Worm (Caenorhabditis elegans) whole organism, young adult: ENCODE measurements around the gene gst-34.

Experiments
- B0035.1 ChIP-seq: sonication (generic microtip); optimal IDR thresholded peaks from 2 replicates; lab custom pipeline; 2016; ENCODE audit warnings: missing genetic modification characterization, mild to moderate bottlenecking, missing compliant biosample characterization, missing genotype, missing genetic modification reagents
- B0261.1 ChIP-seq: sonication (generic microtip); optimal IDR thresholded peaks from 2 replicates; lab custom pipeline; 2016; ENCODE audit warnings: mild to moderate bottlenecking, missing genetic modification characterization, moderate library complexity, missing compliant biosample characterization
- F33H1.4 ChIP-seq: fragments of 200-800 bp; sonication (Bioruptor generic); IDR thresholded peaks from 2 replicates; pipeline ENCODE4 v1.3.6; 2022; ENCODE audit warnings: missing genetic modification reagents, missing genetic modification characterization, missing compliant biosample characterization
- F39B2.1 ChIP-seq: fragments of 200-800 bp; sonication (Bioruptor generic); IDR thresholded peaks from 2 replicates; pipeline ENCODE4 v1.3.6; 2022; ENCODE audit warnings: missing genetic modification reagents, missing genetic modification characterization, missing compliant biosample characterization
- F49E8.2 ChIP-seq: sonication (generic microtip); optimal IDR thresholded peaks from 3 replicates; lab custom pipeline; 2017; ENCODE audit warnings: missing genetic modification characterization, mild to moderate bottlenecking, missing compliant biosample characterization, antibody characterized with exemption, moderate library complexity; ENCODE audit not compliant: insufficient read depth
- K12H6.12 ChIP-seq: fragments of 200-800 bp; sonication (Bioruptor generic); optimal IDR thresholded peaks from 2 replicates; lab custom pipeline; 2018; ENCODE audit warnings: mild to moderate bottlenecking, missing genetic modification characterization, missing compliant biosample characterization
- Y53G8AR.9 ChIP-seq: fragments of 200-800 bp; sonication (Bioruptor generic); conservative IDR thresholded peaks from 2 replicates; pipeline ENCODE4 v1.3.6; 2022; ENCODE audit warnings: missing genetic modification reagents, missing genetic modification characterization, missing compliant biosample characterization
- Y56A3A.18 ChIP-seq: fragments of 200-800 bp; sonication (Bioruptor generic); IDR thresholded peaks from 2 replicates; pipeline ENCODE4 v1.3.6; 2022; ENCODE audit warnings: missing genetic modification reagents, missing genetic modification characterization, missing compliant biosample characterization
- atf-7 ChIP-seq: sonication (generic microtip); optimal IDR thresholded peaks from 2 replicates; lab custom pipeline; 2017; ENCODE audit warnings: mild to moderate bottlenecking, missing genetic modification characterization, missing compliant biosample characterization
- athp-1 ChIP-seq: sonication (generic microtip); optimal IDR thresholded peaks from 2 replicates; lab custom pipeline; 2017; ENCODE audit warnings: mild to moderate bottlenecking, missing genetic modification characterization, missing compliant biosample characterization
- attf-5 ChIP-seq: fragments of 200-800 bp; sonication (Bioruptor generic); optimal IDR thresholded peaks from 2 replicates; lab custom pipeline; 2018; ENCODE audit warnings: mild to moderate bottlenecking, missing genetic modification characterization, missing compliant biosample characterization
- bed-1 ChIP-seq: fragments of 200-800 bp; sonication (Bioruptor generic); IDR thresholded peaks from 2 replicates; pipeline ENCODE4 v1.3.6; 2022; ENCODE audit warnings: missing genetic modification reagents, missing genetic modification characterization, missing compliant biosample characterization
- cebp-1 ChIP-seq, 2 experiments: fragments of 200-800 bp in 1 of 2; sonication (Bioruptor generic) in 1 of 2; sonication (generic microtip) in 1 of 2; IDR thresholded peaks in 1 of 2; optimal IDR thresholded peaks in 1 of 2; 2 replicates each; pipeline versions ENCODE4 v1.3.6 to Lab custom; 2017 to 2022; ENCODE audit warnings: missing compliant biosample characterization in 2 of 2, missing genetic modification characterization in 2 of 2, mild to moderate bottlenecking in 1 of 2, missing genetic modification reagents in 1 of 2, moderate library complexity in 1 of 2
- ceh-100 ChIP-seq: fragments of 200-800 bp; sonication (Bioruptor generic); IDR thresholded peaks from 2 replicates; pipeline ENCODE4 v1.3.6; 2022; ENCODE audit warnings: missing genetic modification reagents, missing genetic modification characterization, missing compliant biosample characterization
- ceh-79 ChIP-seq: sonication (generic microtip); optimal IDR thresholded peaks from 2 replicates; lab custom pipeline; 2017; ENCODE audit warnings: mild to moderate bottlenecking, missing genetic modification characterization, missing compliant biosample characterization
- efl-1 ChIP-seq: fragments of 150-350 bp; optimal IDR thresholded peaks from 2 replicates; lab custom pipeline; 2014; ENCODE audit warnings: missing biosample characterization, missing genetic modification reagents, missing genetic modification characterization
- egl-18 ChIP-seq: fragments of 200-800 bp; sonication (Bioruptor generic); IDR thresholded peaks from 2 replicates; pipeline ENCODE4 v1.3.6; 2022; ENCODE audit warnings: missing genetic modification reagents, missing genetic modification characterization, missing compliant biosample characterization
- fkh-3 ChIP-seq: sonication (generic microtip); optimal IDR thresholded peaks from 2 replicates; lab custom pipeline; 2016; ENCODE audit warnings: mild to moderate bottlenecking, missing genetic modification characterization, missing compliant biosample characterization
- him-1 ChIP-seq: sonication (generic microtip); optimal IDR thresholded peaks from 2 replicates; lab custom pipeline; 2016; ENCODE audit warnings: missing genotype, missing genetic modification reagents, missing genetic modification characterization, missing compliant biosample characterization
- mes-4 ChIP-seq: sonication (generic microtip); optimal IDR thresholded peaks from 2 replicates; lab custom pipeline; 2016; ENCODE audit warnings: missing genotype, missing genetic modification characterization, missing compliant biosample characterization
- mxl-1 ChIP-seq: sonication (generic microtip); optimal IDR thresholded peaks from 2 replicates; lab custom pipeline; 2016; ENCODE audit warnings: missing genetic modification characterization, missing compliant biosample characterization
- nhr-27 ChIP-seq: fragments of 200-800 bp; sonication (Bioruptor generic); optimal IDR thresholded peaks from 2 replicates; lab custom pipeline; 2018; ENCODE audit warnings: mild to moderate bottlenecking, missing genetic modification characterization, moderate library complexity, missing compliant biosample characterization
- nhr-80 ChIP-seq: sonication (generic microtip); optimal IDR thresholded peaks from 2 replicates; lab custom pipeline; 2016; ENCODE audit warnings: missing genetic modification characterization, missing compliant biosample characterization
- pbrm-1 ChIP-seq: fragments of 200-800 bp; sonication (Bioruptor generic); IDR thresholded peaks from 2 replicates; pipeline ENCODE4 v1.3.6; 2022; ENCODE audit warnings: missing genetic modification reagents, missing genetic modification characterization, missing compliant biosample characterization
- repo-1 ChIP-seq: sonication (generic microtip); optimal IDR thresholded peaks from 2 replicates; lab custom pipeline; 2017; ENCODE audit warnings: mild to moderate bottlenecking, missing genetic modification characterization, missing compliant biosample characterization
- somi-1 ChIP-seq: fragments of 200-800 bp; sonication (Bioruptor generic); optimal IDR thresholded peaks from 2 replicates; lab custom pipeline; 2018; ENCODE audit warnings: mild to moderate bottlenecking, missing genetic modification characterization, missing compliant biosample characterization
- tbp1 ChIP-seq: fragments of 200-800 bp; sonication (Bioruptor generic); optimal IDR thresholded peaks from 2 replicates; lab custom pipeline; 2018; ENCODE audit warnings: mild to moderate bottlenecking, missing genetic modification characterization, missing compliant biosample characterization
- zfh-2 ChIP-seq: fragments of 200-800 bp; sonication (Bioruptor generic); conservative IDR thresholded peaks from 2 replicates; pipeline ENCODE4 v1.3.6; 2022; ENCODE audit warnings: missing genetic modification reagents, missing genetic modification characterization, missing compliant biosample characterization
- ztf-18 ChIP-seq: sonication (generic microtip); optimal IDR thresholded peaks from 2 replicates; lab custom pipeline; 2016; ENCODE audit warnings: missing genotype, mild to moderate bottlenecking, missing genetic modification characterization, missing compliant biosample characterization
- ztf-26 ChIP-seq: sonication (generic microtip); optimal IDR thresholded peaks from 2 replicates; lab custom pipeline; 2017; ENCODE audit warnings: missing genetic modification characterization, missing compliant biosample characterization
- ztf-28 ChIP-seq: fragments of 200-800 bp; sonication (Bioruptor generic); IDR thresholded peaks from 2 replicates; pipeline ENCODE4 v1.3.6; 2022; ENCODE audit warnings: missing genetic modification reagents, missing genetic modification characterization, missing compliant biosample characterization

The gst-34 gene

ce11 chrII:15205346-15205745 lies 22.3 kb upstream of the gst-34 start (continued):
- no peak for TF ChIP-seq him-1
- TF ChIP-seq F33H1.4 (GFP tag; lab: Robert Waterston, UW) = no peak
- no peak for TF ChIP-seq cebp-1 (GFP tag; IDR thresholded peaks at IDR 0.05; lab: Robert Waterston, UW)
- peak; percentile 18 for TF ChIP-seq cebp-1 (tag; optimal IDR thresholded peaks at IDR 0.05; lab: Kevin White, UChicago)

- TF ChIP-seq athp-1 = no peak
- no peak for TF ChIP-seq egl-18 (GFP tag; lab: Robert Waterston, UW)
- TF ChIP-seq efl-1 (GFP tag; lab: Kevin White, UChicago) = no peak
- TF ChIP-seq repo-1 = no peak
- no peak for TF ChIP-seq B0261.1
- no peak for TF ChIP-seq F39B2.1
- no peak for TF ChIP-seq atf-7 (tag; lab: Kevin White, UChicago)
- no peak for TF ChIP-seq F49E8.2 (tag; lab: Kevin White, UChicago)
- TF ChIP-seq pbrm-1 = no peak
- no peak for TF ChIP-seq ceh-100 (GFP tag; lab: Robert Waterston, UW)
- no peak for TF ChIP-seq Y56A3A.18 (GFP tag; lab: Robert Waterston, UW)
- TF ChIP-seq F33H1.4 (GFP tag; lab: Robert Waterston, UW) = no peak
These were observed 21.2 kb upstream of the gst-34 start for ce11 chrII:15204069-15204850.

DNA sequence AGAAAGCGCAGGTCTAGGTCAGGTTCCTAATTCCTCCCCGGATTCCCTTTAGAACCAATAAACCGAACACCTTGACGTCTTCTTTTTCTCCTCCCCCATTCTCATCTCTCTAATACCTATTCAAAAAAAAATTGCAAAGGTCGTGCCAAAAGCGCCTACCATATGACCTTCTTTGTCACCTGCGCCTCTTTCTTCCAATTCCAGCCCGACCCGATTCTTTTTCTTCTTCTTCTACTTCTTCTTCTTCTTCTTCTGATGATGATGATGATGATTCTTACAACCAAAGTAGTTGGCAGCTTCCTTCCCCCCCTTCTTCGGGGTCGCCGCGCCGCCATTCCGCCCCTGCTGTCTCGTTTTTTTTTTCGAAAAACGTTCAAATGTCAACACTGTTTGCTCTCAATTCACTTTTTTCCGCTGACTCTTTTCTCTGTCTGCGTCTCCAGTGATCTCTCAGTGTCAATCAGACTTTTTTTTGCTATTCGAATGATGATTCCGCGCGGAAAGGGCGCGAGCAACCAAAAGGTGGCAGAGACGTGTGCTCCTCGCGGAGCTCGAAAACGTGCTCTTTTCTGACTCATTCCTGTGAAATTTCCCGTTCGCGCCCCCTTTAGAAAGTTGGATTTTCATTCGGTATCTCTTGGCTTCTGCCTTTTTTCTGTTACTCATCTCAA lies 20.5 kb upstream of the gst-34 start:
- TF ChIP-seq fkh-3 (no peak), Y53G8AR.9 (GFP tag; lab: Robert Waterston, UW) (no peak), ztf-26 (peak; percentile 33), zfh-2 (GFP tag; lab: Robert Waterston, UW) (peak; percentile 40; the same call in 1 of the 2 replicates), B0035.1 (tag; lab: Kevin White, UChicago) (no peak), nhr-27 (tag; lab: Kevin White, UChicago) (no peak), bed-1 (GFP tag; lab: Robert Waterston, UW) (no peak)

DNA sequence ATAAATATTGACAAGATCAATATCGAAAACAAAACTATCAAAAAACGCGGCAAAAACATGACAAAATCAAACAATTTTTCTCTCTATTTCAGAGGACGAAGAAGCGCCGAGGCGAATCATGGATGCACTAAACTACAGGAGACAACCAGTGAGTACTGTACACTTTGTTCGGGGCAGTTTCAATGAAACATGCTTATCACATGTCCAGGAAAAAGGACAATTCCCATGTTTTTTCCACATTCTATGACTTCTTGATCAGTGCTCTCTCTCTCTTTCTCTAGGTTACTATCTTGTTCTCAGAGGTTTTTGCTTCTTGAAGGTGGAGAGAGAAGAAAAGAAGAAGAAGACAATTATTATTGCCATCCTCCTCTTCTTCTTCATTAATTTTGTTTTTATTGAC lies 14.5 kb upstream of the gst-34 start:
- TF ChIP-seq Y53G8AR.9 (GFP tag; lab: Robert Waterston, UW) (0 out of 2 replicates have a peak, but pooled peaks have one; percentile 42), mes-4 (tag; lab: Kevin White, UChicago) (no peak), mxl-1 (tag; lab: Kevin White, UChicago) (no peak), K12H6.12 (tag; lab: Kevin White, UChicago) (no peak), tbp1 (GFP tag; lab: Kevin White, UChicago) (no peak), nhr-80 (tag; lab: Kevin White, UChicago) (peak; percentile 77), cebp-1 (GFP tag; IDR thresholded peaks at IDR 0.05; lab: Robert Waterston, UW) (no peak), cebp-1 (tag; optimal IDR thresholded peaks at IDR 0.05; lab: Kevin White, UChicago) (peak; percentile 23), ztf-18 (tag; lab: Kevin White, UChicago) (no peak), ztf-28 (0 out of 2 replicates have a peak, but pooled peaks have one; percentile 15), nhr-27 (tag; lab: Kevin White, UChicago) (no peak), ceh-79 (tag; lab: Kevin White, UChicago) (no peak), attf-5 (peak; percentile 37), somi-1 (GFP tag; lab: Kevin White, UChicago) (no peak)
